Fruit fly (Drosophila melanogaster) whole organism, embryonic: Measurements from ENCODE around the gene Mtp.

Experiments used
- Atf6 ChIP-seq: fragments of 200-800 bp; sonication (Bioruptor generic); IDR thresholded peaks from 2 replicates; pipeline ENCODE4 v1.3.6; 2022; ENCODE audit warnings: missing biosample characterization, missing genetic modification characterization
- B-H2 ChIP-seq: fragments of 200-800 bp; sonication (Bioruptor generic); optimal IDR thresholded peaks from 2 replicates; lab custom pipeline; 2018; ENCODE audit warnings: missing biosample characterization, mild to moderate bottlenecking, missing genetic modification characterization
- Bdp1 ChIP-seq: fragments of 200-800 bp; sonication (Bioruptor generic); optimal IDR thresholded peaks from 3 replicates; lab custom pipeline; 2016; ENCODE audit warnings: missing biosample characterization, missing genetic modification characterization
- CG11247 ChIP-seq: fragments of 200-800 bp; sonication (Bioruptor generic); IDR thresholded peaks from 2 replicates; pipeline ENCODE4 v1.3.6; 2022; ENCODE audit warnings: missing biosample characterization, missing genetic modification characterization
- CG12219 ChIP-seq: fragments of 200-800 bp; sonication (Bioruptor generic); optimal IDR thresholded peaks from 3 replicates; lab custom pipeline; 2018; ENCODE audit warnings: missing biosample characterization, mild to moderate bottlenecking, missing genetic modification characterization
- CG12659 ChIP-seq: fragments of 200-800 bp; sonication (Bioruptor generic); optimal IDR thresholded peaks from 3 replicates; lab custom pipeline; 2017; ENCODE audit warnings: mild to moderate bottlenecking, missing biosample characterization, missing genetic modification reagents, missing genetic modification characterization
- CG13123 ChIP-seq: fragments of 200-800 bp; sonication (Bioruptor generic); optimal IDR thresholded peaks from 2 replicates; lab custom pipeline; 2016; ENCODE audit warnings: missing biosample characterization, missing genetic modification characterization
- CG14050 ChIP-seq: fragments of 200-800 bp; sonication (Bioruptor generic); IDR thresholded peaks from 3 replicates; pipeline ENCODE4 v1.3.6; 2022; ENCODE audit warnings: missing biosample characterization, missing genetic modification characterization
- CG16779 ChIP-seq: fragments of 200-800 bp; sonication (Bioruptor generic); IDR thresholded peaks from 2 replicates; pipeline ENCODE4 v1.3.6; 2022; ENCODE audit warnings: missing biosample characterization, missing genetic modification characterization
- CG16815 ChIP-seq: fragments of 200-800 bp; sonication (Bioruptor generic); optimal IDR thresholded peaks from 3 replicates; lab custom pipeline; 2017; ENCODE audit warnings: missing biosample characterization, mild to moderate bottlenecking, missing genetic modification characterization
- CG17361 ChIP-seq: fragments of 200-800 bp; sonication (Bioruptor generic); IDR thresholded peaks from 3 replicates; pipeline ENCODE4 v1.3.6; 2022; ENCODE audit warnings: missing biosample characterization, missing genetic modification characterization
- CG18764 ChIP-seq: fragments of 200-800 bp; sonication (Bioruptor generic); optimal IDR thresholded peaks from 3 replicates; lab custom pipeline; 2016; ENCODE audit warnings: missing biosample characterization, missing genetic modification characterization
- CG31365 ChIP-seq: fragments of 200-800 bp; sonication (Bioruptor generic); optimal IDR thresholded peaks from 2 replicates; lab custom pipeline; 2018; ENCODE audit warnings: missing biosample characterization, mild to moderate bottlenecking, missing genetic modification characterization
- CG34224 ChIP-seq: fragments of 200-800 bp; sonication (Bioruptor generic); IDR thresholded peaks from 3 replicates; pipeline ENCODE4 v1.3.6; 2022; ENCODE audit warnings: missing biosample characterization, missing genetic modification characterization; ENCODE audit not compliant: partially characterized antibody
- CG4360 ChIP-seq: fragments of 200-800 bp; sonication (Bioruptor generic); IDR thresholded peaks from 2 replicates; pipeline ENCODE4 v1.3.6; 2022; ENCODE audit warnings: missing biosample characterization, missing genetic modification characterization
- CG4730 ChIP-seq: fragments of 200-800 bp; sonication (Bioruptor generic); IDR thresholded peaks from 2 replicates; pipeline ENCODE4 v1.3.6; 2022; ENCODE audit warnings: missing biosample characterization, missing genetic modification characterization
- CG7372 ChIP-seq: fragments of 200-800 bp; sonication (Bioruptor generic); IDR thresholded peaks from 2 replicates; pipeline ENCODE4 v1.3.6; 2022; ENCODE audit warnings: missing biosample characterization, missing genetic modification characterization
- CG8290 ChIP-seq, 3 experiments: fragments of 200-800 bp; sonication (Bioruptor generic); optimal IDR thresholded peaks; 2 replicates each; lab custom pipeline; 2016 to 2019; ENCODE audit warnings: missing biosample characterization in 3 of 3, missing genetic modification characterization in 3 of 3, mild to moderate bottlenecking in 2 of 3, moderate library complexity in 1 of 3
- CG8765 ChIP-seq: fragments of 200-800 bp; sonication (Bioruptor generic); IDR thresholded peaks from 2 replicates; pipeline ENCODE4 v1.3.6; 2022; ENCODE audit warnings: missing biosample characterization, missing genetic modification characterization
- CG9817 ChIP-seq: fragments of 200-800 bp; sonication (Bioruptor generic); optimal IDR thresholded peaks from 2 replicates; lab custom pipeline; 2018; ENCODE audit warnings: missing biosample characterization, mild to moderate bottlenecking, missing genetic modification characterization, moderate library complexity
- D19B ChIP-seq: fragments of 200-800 bp; sonication (Bioruptor generic); optimal IDR thresholded peaks from 2 replicates; lab custom pipeline; 2017; ENCODE audit warnings: missing biosample characterization, mild to moderate bottlenecking, missing genetic modification characterization
- Dek ChIP-seq: fragments of 200-800 bp; sonication (Bioruptor generic); optimal IDR thresholded peaks from 3 replicates; lab custom pipeline; 2019; ENCODE audit warnings: missing biosample characterization, mild to moderate bottlenecking, missing genetic modification characterization, moderate library complexity
- Dip2 ChIP-seq: fragments of 200-800 bp; sonication (Bioruptor generic); IDR thresholded peaks from 2 replicates; pipeline ENCODE4 v1.3.6; 2022; ENCODE audit warnings: missing biosample characterization, missing genetic modification characterization
- Dll ChIP-seq: fragments of 200-800 bp; sonication (Bioruptor generic); IDR thresholded peaks from 4 replicates; pipeline ENCODE4 v1.3.6; 2022; ENCODE audit warnings: missing biosample characterization, missing genetic modification characterization; ENCODE audit not compliant: partially characterized antibody
- Hey ChIP-seq: fragments of 200-800 bp; sonication (Bioruptor generic); optimal IDR thresholded peaks from 3 replicates; lab custom pipeline; 2018; ENCODE audit warnings: missing biosample characterization, mild to moderate bottlenecking, missing genetic modification characterization
- Lpt ChIP-seq: fragments of >200 bp; optimal IDR thresholded peaks from 2 replicates; lab custom pipeline; 2018; ENCODE audit warnings: missing biosample characterization, missing genetic modification characterization
- Meics ChIP-seq: fragments of 200-800 bp; sonication (Bioruptor generic); optimal IDR thresholded peaks from 2 replicates; lab custom pipeline; 2017; ENCODE audit warnings: missing biosample characterization, mild to moderate bottlenecking, missing genetic modification characterization
- Pdp1 ChIP-seq, 2 experiments: fragments of 200-800 bp; sonication (Bioruptor generic); optimal IDR thresholded peaks; 3 replicates each; lab custom pipeline; 2016; ENCODE audit warnings: missing biosample characterization in 2 of 2, missing genetic modification characterization in 2 of 2, mild to moderate bottlenecking in 1 of 2, moderate library complexity in 1 of 2
- Ssrp ChIP-seq: fragments of 200-800 bp; sonication (Bioruptor generic); optimal IDR thresholded peaks from 2 replicates; lab custom pipeline; 2018; ENCODE audit warnings: missing biosample characterization, mild to moderate bottlenecking, missing genetic modification characterization, moderate library complexity
- Taf1 ChIP-seq: fragments of 200-800 bp; sonication (Bioruptor generic); IDR thresholded peaks from 2 replicates; pipeline ENCODE4 v1.3.6; 2022; ENCODE audit warnings: missing biosample characterization, missing genetic modification characterization
- ac ChIP-seq: fragments of 200-800 bp; sonication (Bioruptor generic); optimal IDR thresholded peaks from 3 replicates; lab custom pipeline; 2017; ENCODE audit warnings: missing biosample characterization, mild to moderate bottlenecking, missing genetic modification characterization
- aop ChIP-seq: fragments of 200-800 bp; sonication (Bioruptor generic); IDR thresholded peaks from 2 replicates; pipeline ENCODE4 v1.3.6; 2022; ENCODE audit warnings: missing biosample characterization, missing genetic modification characterization
- ash1 ChIP-seq: fragments of 200-800 bp; sonication (Bioruptor generic); optimal IDR thresholded peaks from 2 replicates; lab custom pipeline; 2018; ENCODE audit warnings: missing biosample characterization, mild to moderate bottlenecking, missing genetic modification characterization
- btn ChIP-seq: fragments of 200-800 bp; sonication (Bioruptor generic); optimal IDR thresholded peaks from 2 replicates; lab custom pipeline; 2016; ENCODE audit warnings: missing biosample characterization, missing genetic modification characterization
- crol ChIP-seq: fragments of 200-800 bp; sonication (Bioruptor generic); IDR thresholded peaks from 2 replicates; pipeline ENCODE4 v1.3.6; 2022; ENCODE audit warnings: missing biosample characterization, missing genetic modification characterization
- da ChIP-seq: fragments of 200-800 bp; sonication (Bioruptor generic); optimal IDR thresholded peaks from 2 replicates; lab custom pipeline; 2016; ENCODE audit warnings: missing biosample characterization, missing genetic modification characterization
- dati ChIP-seq: fragments of 200-800 bp; sonication (Bioruptor generic); IDR thresholded peaks from 2 replicates; pipeline ENCODE4 v1.3.6; 2022; ENCODE audit warnings: missing biosample characterization, missing genetic modification characterization
- exex ChIP-seq: fragments of 200-800 bp; sonication (Bioruptor generic); optimal IDR thresholded peaks from 4 replicates; lab custom pipeline; 2018; ENCODE audit warnings: missing biosample characterization, mild to moderate bottlenecking, missing genetic modification characterization, moderate library complexity
- gem ChIP-seq: fragments of 200-800 bp; sonication (Bioruptor generic); optimal IDR thresholded peaks from 2 replicates; lab custom pipeline; 2019; ENCODE audit warnings: missing biosample characterization, mild to moderate bottlenecking, missing genetic modification characterization, moderate library complexity
- gsb ChIP-seq: fragments of 200-800 bp; sonication (Bioruptor generic); IDR thresholded peaks from 2 replicates; pipeline ENCODE4 v1.3.6; 2022; ENCODE audit warnings: missing biosample characterization, missing genetic modification characterization
- gsb-n ChIP-seq: fragments of 200-800 bp; sonication (Bioruptor generic); optimal IDR thresholded peaks from 3 replicates; lab custom pipeline; 2018; ENCODE audit warnings: missing biosample characterization, mild to moderate bottlenecking, missing genetic modification characterization
- pan ChIP-seq, 4 experiments: fragments of >200 bp in 3 of 4; fragments of 200-800 bp in 1 of 4; sonication (Bioruptor generic) in 1 of 4; optimal IDR thresholded peaks in 3 of 4; IDR thresholded peaks in 1 of 4; 2 replicates each; pipeline versions ENCODE4 v1.3.6 to Lab custom; 2017 to 2022; ENCODE audit warnings: missing biosample characterization in 2 of 4, missing genetic modification characterization in 2 of 4, mixed read lengths in 1 of 4
- pb ChIP-seq: fragments of 200-800 bp; sonication (Bioruptor generic); optimal IDR thresholded peaks from 3 replicates; lab custom pipeline; 2016; ENCODE audit warnings: missing biosample characterization, missing genetic modification characterization
- repo ChIP-seq: fragments of 200-800 bp; sonication (Bioruptor generic); optimal IDR thresholded peaks from 2 replicates; lab custom pipeline; 2016; ENCODE audit warnings: missing biosample characterization, missing genetic modification characterization
- stc ChIP-seq: fragments of 200-800 bp; sonication (Bioruptor generic); IDR thresholded peaks from 2 replicates; pipeline ENCODE4 v1.3.6; 2022; ENCODE audit warnings: missing biosample characterization, missing genetic modification characterization
- tll ChIP-seq, 2 experiments: fragments of 200-800 bp in 1 of 2; fragments of >200 bp in 1 of 2; sonication (Bioruptor generic) in 1 of 2; optimal IDR thresholded peaks; 2 replicates each; lab custom pipeline; 2017 to 2019; ENCODE audit warnings: missing biosample characterization in 2 of 2, missing genetic modification characterization in 2 of 2, mild to moderate bottlenecking in 1 of 2, moderate library complexity in 1 of 2
- tup ChIP-seq: fragments of 200-800 bp; sonication (Bioruptor generic); optimal IDR thresholded peaks from 2 replicates; lab custom pipeline; 2016; ENCODE audit warnings: missing biosample characterization, mild to moderate bottlenecking, missing genetic modification characterization, moderate library complexity
- z ChIP-seq: fragments of 200-800 bp; sonication (Bioruptor generic); IDR thresholded peaks from 3 replicates; pipeline ENCODE4 v1.3.6; 2022; ENCODE audit warnings: missing biosample characterization, missing genetic modification characterization

Mtp gene

dm6 chr2L:20881353-20882079, 41.2 kb downstream of the Mtp start (continued):
- TF ChIP-seq gsb (GFP tag; lab: Robert Waterston, UW) (no peak), ac (GFP tag; lab: Kevin White, UChicago) (no peak), pb (GFP tag; lab: Kevin White, UChicago) (no peak), Dek (tag; lab: Kevin White, UChicago) (peak; percentile 31), Meics (peak; percentile 73), ash1 (no peak), Pdp1 (GFP tag; optimal IDR thresholded peaks at IDR 0.05; lab: Kevin White, UChicago) (peak; percentile 64 to 72), CG13123 (GFP tag; lab: Kevin White, UChicago) (no peak), Hey (no peak), CG4360 (GFP tag; lab: Robert Waterston, UW) (no peak), aop (GFP tag; lab: Robert Waterston, UW) (no peak), CG7372 (GFP tag; lab: Robert Waterston, UW) (no peak), dati (0 out of 2 replicates have a peak, but pooled peaks have one; percentile 17), CG14050 (GFP tag; lab: Robert Waterston, UW) (peak; percentile 21; the same call in 1 of the 3 replicates), CG16779 (GFP tag; lab: Robert Waterston, UW) (peak; percentile 61; the same call in 1 of the 2 replicates), CG8290 (GFP tag; optimal IDR thresholded peaks at IDR 0.05; lab: Kevin White, UChicago) (no peak), CG8290 (tag; optimal IDR thresholded peaks at IDR 0.05; lab: Kevin White, UChicago) (peak in 1 of 2 experiments; percentile 90), CG9817 (tag; lab: Kevin White, UChicago) (peak; percentile 51), CG17361 (GFP tag; lab: Robert Waterston, UW) (peak; percentile 46; the same call in 2 of the 3 replicates), CG34224 (GFP tag; lab: Robert Waterston, UW) (no peak), exex (tag; lab: Kevin White, UChicago) (peak; percentile 26), Bdp1 (GFP tag; lab: Kevin White, UChicago) (no peak), tll (GFP tag; optimal IDR thresholded peaks at IDR 0.05; lab: Kevin White, UChicago) (no peak), gem (tag; lab: Kevin White, UChicago) (peak; percentile 67), Taf1 (GFP tag; lab: Robert Waterston, UW) (peak; percentile 76), gsb-n (tag; lab: Kevin White, UChicago) (no peak), Lpt (no peak), CG12219 (GFP tag; lab: Kevin White, UChicago) (no peak), da (GFP tag; lab: Kevin White, UChicago) (no peak), pan (optimal IDR thresholded peaks at IDR 0.05; lab: Kevin White, UChicago) (no peak), pan (GFP tag; optimal IDR thresholded peaks at IDR 0.05 in 1 of 2, IDR thresholded peaks at IDR 0.05 in 1 of 2) (peak in 1 of 2 experiments; percentile 47), CG31365 (tag; lab: Kevin White, UChicago) (no peak), z (GFP tag; lab: Robert Waterston, UW) (no peak), CG8765 (GFP tag; lab: Robert Waterston, UW) (peak; percentile 36; the same call in 1 of the 2 replicates), Atf6 (GFP tag; lab: Robert Waterston, UW) (peak; percentile 73), Dll (no peak), D19B (GFP tag; lab: Kevin White, UChicago) (peak; percentile 31), CG18764 (GFP tag; lab: Kevin White, UChicago) (peak; percentile 17), B-H2 (GFP tag; lab: Kevin White, UChicago) (no peak), CG16815 (GFP tag; lab: Kevin White, UChicago) (peak; percentile 25), crol (no peak), Ssrp (tag; lab: Kevin White, UChicago) (peak; percentile 16), CG12659 (peak; percentile 41), Dip2 (GFP tag; lab: Robert Waterston, UW) (no peak), stc (GFP tag; lab: Robert Waterston, UW) (no peak; the same call in 1 of the 2 replicates), CG11247 (GFP tag; lab: Robert Waterston, UW) (peak; percentile 48), tup (GFP tag; lab: Kevin White, UChicago) (peak; percentile 3), repo (GFP tag; lab: Kevin White, UChicago) (peak; percentile 27), CG4730 (0 out of 2 replicates have a peak, but pooled peaks have one; percentile 12), btn (GFP tag; lab: Kevin White, UChicago) (no peak)
